Worm (Caenorhabditis elegans) whole organism, mixed stage, embryonic: ENCODE results near the gene Y57E12AL.6.
A peak's percentile ranks its signal among the peaks of the same experiment; 100 is the strongest.

Source experiments
- bed-3 ChIP-seq: fragments of 200-800 bp; sonication (Bioruptor generic); optimal IDR thresholded peaks from 3 replicates; lab custom pipeline; 2018; ENCODE audit warnings: mild to moderate bottlenecking, missing genetic modification characterization, moderate library complexity, missing compliant biosample characterization
- ceh-39 ChIP-seq: fragments of 150-350 bp; optimal IDR thresholded peaks from 2 replicates; lab custom pipeline; 2014; ENCODE audit warnings: missing biosample characterization, missing genetic modification characterization
- ceh-43 ChIP-seq: fragments of 200-800 bp; sonication (Bioruptor generic); optimal IDR thresholded peaks from 2 replicates; lab custom pipeline; 2018; ENCODE audit warnings: mild to moderate bottlenecking, missing genetic modification characterization, moderate library complexity, missing compliant biosample characterization
- ceh-83 ChIP-seq: fragments of 200-800 bp; sonication (Bioruptor generic); optimal IDR thresholded peaks from 2 replicates; lab custom pipeline; 2018; ENCODE audit warnings: mild to moderate bottlenecking, missing genetic modification characterization, missing compliant biosample characterization
- cnd-1 ChIP-seq: fragments of 200-800 bp; sonication (Bioruptor generic); optimal IDR thresholded peaks from 2 replicates; lab custom pipeline; 2018; ENCODE audit warnings: mild to moderate bottlenecking, missing genetic modification characterization, missing compliant biosample characterization
- drap-1 ChIP-seq: fragments of 200-800 bp; sonication (Bioruptor generic); optimal IDR thresholded peaks from 3 replicates; lab custom pipeline; 2018; ENCODE audit warnings: mild to moderate bottlenecking, missing genetic modification characterization, missing compliant biosample characterization
- elt-3 ChIP-seq: fragments of 150-350 bp; optimal IDR thresholded peaks from 2 replicates; lab custom pipeline; 2014; ENCODE audit warnings: missing biosample characterization, missing genetic modification characterization
- ham-2 ChIP-seq: fragments of 200-800 bp; sonication (Bioruptor generic); optimal IDR thresholded peaks from 2 replicates; lab custom pipeline; 2018; ENCODE audit warnings: mild to moderate bottlenecking, missing genetic modification characterization, missing compliant biosample characterization
- lin-13 ChIP-seq: fragments of 150-350 bp; optimal IDR thresholded peaks from 2 replicates; lab custom pipeline; 2014; ENCODE audit warnings: missing biosample characterization, missing genetic modification characterization
- lin-32 ChIP-seq: fragments of 200-800 bp; sonication (Bioruptor generic); optimal IDR thresholded peaks from 2 replicates; lab custom pipeline; 2018; ENCODE audit warnings: mild to moderate bottlenecking, missing genetic modification characterization, missing compliant biosample characterization
- lsy-2 ChIP-seq: fragments of 150-350 bp; optimal IDR thresholded peaks from 2 replicates; lab custom pipeline; 2014; ENCODE audit warnings: missing biosample characterization, missing genetic modification characterization
- mab-5 ChIP-seq: fragments of 150-350 bp; optimal IDR thresholded peaks from 2 replicates; lab custom pipeline; 2014; ENCODE audit warnings: missing biosample characterization, missing genetic modification characterization
- mep-1 ChIP-seq: fragments of 150-350 bp; optimal IDR thresholded peaks from 2 replicates; lab custom pipeline; 2017; ENCODE audit warnings: missing biosample characterization, missing genetic modification reagents, missing genetic modification characterization, inconsistent platforms
- mls-2 ChIP-seq: sonication (generic microtip); optimal IDR thresholded peaks from 2 replicates; lab custom pipeline; 2016; ENCODE audit warnings: mild to moderate bottlenecking, missing genetic modification characterization, moderate library complexity, missing compliant biosample characterization
- nhr-2 ChIP-seq: fragments of 150-350 bp; optimal IDR thresholded peaks from 2 replicates; lab custom pipeline; 2014; ENCODE audit warnings: missing biosample characterization, missing genetic modification characterization
- nhr-28 ChIP-seq: fragments of 150-350 bp; optimal IDR thresholded peaks from 2 replicates; lab custom pipeline; 2014; ENCODE audit warnings: missing biosample characterization, missing genetic modification characterization
- nhr-76 ChIP-seq: sonication (generic microtip); optimal IDR thresholded peaks from 2 replicates; lab custom pipeline; 2017; ENCODE audit warnings: missing biosample characterization, missing genetic modification characterization
- pha-4 ChIP-seq: fragments of 150-350 bp; optimal IDR thresholded peaks from 2 replicates; lab custom pipeline; 2018; ENCODE audit warnings: missing biosample characterization, missing genetic modification reagents, missing genetic modification characterization
- snpc-4 ChIP-seq: fragments of 150-350 bp; optimal IDR thresholded peaks from 2 replicates; lab custom pipeline; 2014; ENCODE audit warnings: missing biosample characterization, missing genetic modification characterization
- sptf-1 ChIP-seq: sonication (generic microtip); optimal IDR thresholded peaks from 2 replicates; lab custom pipeline; 2017; ENCODE audit warnings: mild to moderate bottlenecking, missing genetic modification characterization, moderate library complexity, missing compliant biosample characterization
- tbx-8 ChIP-seq: fragments of 200-800 bp; sonication (Bioruptor generic); optimal IDR thresholded peaks from 2 replicates; lab custom pipeline; 2018; ENCODE audit warnings: mild to moderate bottlenecking, missing genetic modification characterization, moderate library complexity, missing compliant biosample characterization
- unc-120 ChIP-seq: sonication (generic microtip); optimal IDR thresholded peaks from 2 replicates; lab custom pipeline; 2017; ENCODE audit warnings: missing genetic modification characterization, missing compliant biosample characterization; ENCODE audit not compliant: poor library complexity, severe bottlenecking
- unc-62 ChIP-seq: fragments of 150-350 bp; optimal IDR thresholded peaks from 2 replicates; lab custom pipeline; 2014; ENCODE audit warnings: missing biosample characterization, missing genetic modification reagents, missing genetic modification characterization
- zip-8 ChIP-seq: fragments of 150-350 bp; optimal IDR thresholded peaks from 2 replicates; lab custom pipeline; 2014; ENCODE audit warnings: missing biosample characterization, missing genetic modification characterization

Y57E12AL.6 gene

ce11 chrV:7087340-7087739, 27.1 kb upstream of the Y57E12AL.6 start:
- TF ChIP-seq nhr-2 (tag; lab: Kevin White, UChicago) (no peak), tbx-8 (GFP tag; lab: Kevin White, UChicago) (no peak), unc-120 (no peak), elt-3 (tag; lab: Kevin White, UChicago) (no peak), ceh-43 (GFP tag; lab: Kevin White, UChicago) (no peak), nhr-28 (tag; lab: Kevin White, UChicago) (no peak), bed-3 (no peak), ham-2 (GFP tag; lab: Kevin White, UChicago) (no peak), zip-8 (tag; lab: Kevin White, UChicago) (no peak), mep-1 (tag; lab: Kevin White, UChicago) (no peak), lsy-2 (tag; lab: Kevin White, UChicago) (no peak)

ce11 chrV:7085518-7086104, 25.3 kb upstream of the Y57E12AL.6 start, which contains the start of gene VC5.2:
TSS of gene VC5.2 (plus strand) at chrV:7085956.
- TF ChIP-seq ceh-39 (tag; lab: Kevin White, UChicago): no peak
- no peak for TF ChIP-seq ceh-43 (GFP tag; lab: Kevin White, UChicago)
- TF ChIP-seq unc-62 (GFP tag; lab: Kevin White, UChicago): peak; percentile 91

DNA sequence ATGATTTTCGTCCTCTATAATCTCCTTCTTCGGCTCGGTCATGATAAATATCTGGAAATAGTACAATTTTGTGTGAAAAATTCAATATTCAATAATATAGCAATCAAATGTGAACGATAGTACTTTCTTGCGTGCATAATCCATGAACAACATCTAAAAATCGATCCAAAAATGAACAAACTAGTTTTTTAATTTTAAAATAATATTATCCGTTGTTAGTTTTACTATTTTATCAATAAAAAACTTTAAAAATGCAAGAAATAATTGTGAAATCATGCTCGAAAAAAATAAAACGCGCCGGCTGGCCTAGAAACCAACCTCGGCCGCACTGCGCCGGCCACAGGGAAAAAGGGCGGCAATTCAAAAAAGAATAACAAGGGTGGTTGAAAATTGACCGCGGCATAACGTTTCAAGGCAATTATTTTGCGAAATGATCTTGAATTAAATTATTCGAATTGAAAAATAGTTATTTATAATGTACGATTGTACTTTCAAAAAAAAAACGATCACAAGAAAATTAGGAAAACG, 24.4 kb upstream of the Y57E12AL.6 start, which contains the start of gene mys-1:
mys-1 (minus strand) TSS at position 51 of the 528 bp plus-strand sequence.
- TF ChIP-seq nhr-28 (tag; lab: Kevin White, UChicago) (no peak), sptf-1 (tag; lab: Kevin White, UChicago) (peak; percentile 22), lin-13 (tag; lab: Kevin White, UChicago) (peak; percentile 2), lsy-2 (tag; lab: Kevin White, UChicago) (peak; percentile 51)

DNA sequence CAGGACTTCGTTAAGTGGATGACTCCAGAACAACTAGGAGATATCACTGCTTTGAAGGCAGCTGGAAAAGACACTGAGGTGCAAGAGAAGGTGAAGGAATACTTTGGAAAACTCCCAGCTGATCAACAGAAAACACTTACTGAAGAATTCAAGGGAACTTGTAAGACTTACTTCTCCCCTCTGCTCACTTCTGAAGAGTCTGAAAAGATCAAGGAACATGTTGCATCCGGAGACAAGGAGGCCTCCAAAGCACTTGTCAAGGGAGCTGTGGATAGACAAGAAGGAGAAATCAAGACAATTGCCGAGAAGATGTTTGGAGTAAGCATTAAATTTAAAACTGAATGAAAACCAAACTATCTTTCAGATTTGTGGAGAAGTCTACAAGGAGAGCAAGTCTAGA, 19.1 kb upstream of the Y57E12AL.6 start:
- TF ChIP-seq snpc-4 (tag; lab: Kevin White, UChicago) (no peak), lin-13 (tag; lab: Kevin White, UChicago) (no peak), mls-2 (tag; lab: Kevin White, UChicago) (no peak), unc-62 (GFP tag; lab: Kevin White, UChicago) (no peak), nhr-28 (tag; lab: Kevin White, UChicago) (no peak), elt-3 (tag; lab: Kevin White, UChicago) (no peak), cnd-1 (no peak), ham-2 (GFP tag; lab: Kevin White, UChicago) (no peak), ceh-83 (no peak), pha-4 (tag; lab: Kevin White, UChicago) (no peak), drap-1 (GFP tag; lab: Kevin White, UChicago) (no peak), zip-8 (tag; lab: Kevin White, UChicago) (no peak), lin-32 (GFP tag; lab: Kevin White, UChicago) (no peak), ceh-39 (tag; lab: Kevin White, UChicago) (no peak), sptf-1 (tag; lab: Kevin White, UChicago) (no peak), unc-120 (no peak), mep-1 (tag; lab: Kevin White, UChicago) (no peak)

DNA sequence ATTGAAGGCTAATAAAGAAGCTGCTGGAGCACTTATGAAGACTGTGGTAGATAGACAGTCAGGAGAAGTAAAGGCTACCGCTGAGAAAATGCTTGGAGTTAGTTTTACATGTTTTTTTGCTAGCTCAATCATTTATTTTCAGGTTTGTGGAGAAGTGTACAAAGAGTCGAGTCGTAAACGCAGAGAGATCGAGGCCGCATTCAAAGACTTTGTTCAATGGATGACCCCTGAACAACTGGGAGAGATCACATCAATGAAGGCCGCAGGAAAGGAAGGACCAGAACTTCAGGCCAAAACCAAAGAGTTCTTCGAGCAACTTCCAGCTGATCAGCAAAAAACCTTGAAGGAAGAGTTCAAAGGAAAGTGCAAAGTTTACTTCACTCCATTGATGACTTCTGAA, 18.5 kb upstream of the Y57E12AL.6 start:
- no peak for TF ChIP-seq lsy-2 (tag; lab: Kevin White, UChicago)

- no peak for TF ChIP-seq mab-5 (tag; lab: Kevin White, UChicago)
- no peak for TF ChIP-seq nhr-2 (tag; lab: Kevin White, UChicago)
Measured at ce11 chrV:7076161-7076560, 15.9 kb upstream of the Y57E12AL.6 start.

DNA sequence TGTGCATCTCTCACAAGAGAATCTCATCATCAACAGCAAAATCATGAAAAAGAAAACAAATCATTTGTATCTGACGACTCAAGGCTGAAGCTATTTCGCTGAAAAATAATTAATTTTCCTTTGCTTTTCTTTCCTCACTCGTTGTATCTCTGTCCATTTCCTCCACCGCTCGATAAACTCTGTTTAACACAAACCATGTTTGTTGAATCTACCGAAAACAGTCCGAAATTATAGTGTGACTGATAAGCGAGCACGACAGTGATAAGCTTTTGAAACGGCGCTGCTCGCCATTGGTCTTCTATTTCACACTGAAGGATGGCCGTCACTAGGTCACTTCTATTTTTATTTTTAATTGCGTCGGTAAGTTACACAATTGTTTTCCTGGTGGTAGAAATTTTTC, 15.4 kb upstream of the Y57E12AL.6 start, which contains the start of gene npa-1:
npa-1 (plus strand) TSS at position 142 of the 400 bp plus-strand sequence.
- TF ChIP-seq unc-120 (no peak), ceh-39 (tag; lab: Kevin White, UChicago) (no peak), nhr-2 (tag; lab: Kevin White, UChicago) (no peak), sptf-1 (tag; lab: Kevin White, UChicago) (no peak), lsy-2 (tag; lab: Kevin White, UChicago) (no peak), lin-13 (tag; lab: Kevin White, UChicago) (no peak), nhr-76 (no peak), cnd-1 (no peak)
